Fruit fly (Drosophila melanogaster): ENCODE data around the gene CG32388.

The CG32388 gene

DNA sequence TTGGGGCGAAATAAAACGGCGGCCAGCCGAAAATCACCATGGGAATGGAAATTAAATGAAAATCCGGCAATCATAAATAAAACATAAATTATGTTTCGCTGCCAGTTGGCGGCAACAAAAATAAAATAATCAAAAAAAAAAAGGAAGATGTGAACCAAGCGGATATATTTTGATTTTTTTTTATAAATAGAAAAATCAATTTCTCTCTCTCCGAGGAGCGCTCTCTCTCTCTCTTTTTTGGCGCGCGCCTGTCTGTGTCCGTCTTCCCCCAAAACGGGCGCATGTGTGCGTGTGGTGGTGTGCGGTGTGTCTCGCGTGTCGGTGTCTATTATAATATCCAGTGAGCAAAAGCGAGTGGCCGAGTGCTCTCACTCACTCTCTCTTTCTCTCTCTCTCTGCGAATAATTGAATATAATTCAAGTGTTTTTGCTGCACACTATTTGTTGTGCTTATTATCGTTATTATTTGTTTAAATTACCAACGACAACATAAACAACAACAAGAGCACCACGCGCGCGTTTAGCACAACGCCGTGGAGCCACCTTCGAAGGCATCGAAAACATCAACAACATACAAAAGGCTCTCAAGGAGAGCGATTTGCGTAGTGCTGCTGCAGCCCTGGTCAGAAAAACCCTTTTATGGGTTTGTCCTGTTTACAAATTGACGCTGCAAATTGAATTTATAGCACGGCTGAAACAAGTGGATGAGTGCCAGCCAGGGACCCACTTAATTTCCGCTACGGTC lies 41.0 kb downstream of the CG32388 start:
- TF ChIP-seq Blimp-1 (GFP tag; optimal IDR thresholded peaks at IDR 0.05) = no peak
- TF ChIP-seq spab (GFP tag; optimal IDR thresholded peaks at IDR 0.05) = no peak
- no peak for TF ChIP-seq CG11902 (GFP tag; optimal IDR thresholded peaks at IDR 0.05)
- peak; percentile 55 for TF ChIP-seq CG6276 (GFP tag; optimal IDR thresholded peaks at IDR 0.05)
- TF ChIP-seq CG4318 (GFP tag; optimal IDR thresholded peaks at IDR 0.05) = no peak
- TF ChIP-seq Eip93F (GFP tag; optimal IDR thresholded peaks at IDR 0.05) = no peak
- peak; percentile 14 for TF ChIP-seq Eip78C (GFP tag)
- peak; percentile 35; the same call in 2 of the 3 replicates for TF ChIP-seq eg (GFP tag; IDR thresholded peaks at IDR 0.05)
- TF ChIP-seq CG15336 (GFP tag; IDR thresholded peaks at IDR 0.05) = peak; percentile 61
- TF ChIP-seq Lpt (GFP tag; optimal IDR thresholded peaks at IDR 0.05) = no peak
- no peak for TF ChIP-seq CG6792 (GFP tag; optimal IDR thresholded peaks at IDR 0.05)
- no peak for TF ChIP-seq CG11294 (GFP tag; IDR thresholded peaks at IDR 0.05)
- peak; percentile 20; the same call in 1 of the 3 replicates for TF ChIP-seq CG8119 (GFP tag; IDR thresholded peaks at IDR 0.05)
- TF ChIP-seq Hr38 (GFP tag; optimal IDR thresholded peaks at IDR 0.05) = no peak
- peak; percentile 9 for TF ChIP-seq CG32006 (GFP tag; optimal IDR thresholded peaks at IDR 0.05)
- TF ChIP-seq salr (GFP tag; optimal IDR thresholded peaks at IDR 0.05) = peak in 1 of 2 experiments; percentile 11
- TF ChIP-seq Eip75B (GFP tag; optimal IDR thresholded peaks at IDR 0.05) = no peak

DNA sequence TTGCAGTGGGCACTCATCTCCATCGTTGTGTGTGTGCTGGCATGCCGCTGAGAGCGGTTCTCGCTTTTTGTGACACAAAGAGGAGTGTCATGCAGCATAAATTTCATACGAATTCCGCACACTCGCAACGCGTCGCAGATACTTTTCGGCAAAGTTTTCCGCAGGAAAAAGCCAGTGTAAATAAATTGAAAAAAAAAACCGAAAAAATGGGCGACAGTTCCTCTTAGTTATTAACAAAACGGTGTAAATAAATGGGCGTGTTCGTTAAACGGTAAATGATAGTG lies 41.6 kb downstream of the CG32388 start, which contains the start of gene tow:
tow (plus strand) TSS at position 26 of the 284 bp plus-strand sequence.
- TF ChIP-seq Gug (GFP tag; IDR thresholded peaks at IDR 0.05) = no peak
- TF ChIP-seq CG4318 (GFP tag; optimal IDR thresholded peaks at IDR 0.05) = no peak
- no peak for TF ChIP-seq esn (GFP tag; optimal IDR thresholded peaks at IDR 0.05)
- no peak for TF ChIP-seq lz (GFP tag; optimal IDR thresholded peaks at IDR 0.05)
- TF ChIP-seq fkh (GFP tag; optimal IDR thresholded peaks at IDR 0.05) = no peak
- no peak for TF ChIP-seq CG32006 (GFP tag; optimal IDR thresholded peaks at IDR 0.05)
- no peak for TF ChIP-seq CG3032 (tag; optimal IDR thresholded peaks at IDR 0.05)
- TF ChIP-seq CG9139 (GFP tag; optimal IDR thresholded peaks at IDR 0.05) = no peak
- no peak for TF ChIP-seq Eip75B (GFP tag; optimal IDR thresholded peaks at IDR 0.05)
- TF ChIP-seq CG11294 (GFP tag; IDR thresholded peaks at IDR 0.05) = no peak
- no peak for TF ChIP-seq Met (GFP tag; optimal IDR thresholded peaks at IDR 0.05)
- TF ChIP-seq CG7368 (GFP tag; optimal IDR thresholded peaks at IDR 0.05) = no peak
- TF ChIP-seq svp (GFP tag) = no peak
- TF ChIP-seq fd59A (GFP tag; optimal IDR thresholded peaks at IDR 0.05) = no peak

DNA sequence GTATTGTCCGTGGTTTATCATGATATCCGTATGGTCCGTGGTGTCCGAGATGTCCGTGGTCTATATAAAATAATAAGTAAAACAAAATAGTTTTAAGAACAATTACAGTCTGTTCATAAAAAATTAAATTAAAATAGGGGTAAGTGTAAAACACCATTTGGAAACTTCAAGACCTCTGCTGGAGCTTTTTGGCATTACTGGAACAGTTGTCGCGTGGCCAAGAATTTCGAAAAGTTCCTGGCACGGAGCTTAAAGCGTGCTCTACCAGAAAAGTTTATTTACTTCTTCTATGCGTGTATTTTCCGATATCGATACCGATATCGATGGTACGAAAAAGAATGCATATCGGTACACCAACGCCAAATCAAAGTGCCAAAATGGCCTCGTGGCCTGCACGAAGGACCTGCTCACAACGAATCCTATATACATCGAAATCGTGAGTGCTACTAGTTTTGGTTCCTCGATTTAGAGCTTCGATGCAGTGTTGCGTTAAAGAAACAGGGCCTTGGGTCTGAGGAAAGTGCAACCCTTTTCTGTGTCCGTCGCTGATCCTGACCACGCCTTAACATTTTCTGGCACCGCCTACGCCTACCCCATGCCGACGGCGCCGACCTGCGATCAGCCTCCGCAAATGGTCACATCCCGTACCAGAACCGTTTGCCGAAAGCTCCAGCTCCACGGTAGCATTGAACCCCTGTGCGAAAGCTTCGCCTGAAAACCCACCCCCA lies 42.1 kb downstream of the CG32388 start:
- TF ChIP-seq CG3032 (tag; optimal IDR thresholded peaks at IDR 0.05) (no peak), Eip78C (GFP tag) (peak; percentile 21)

dm6 chr3L:6934799-6935318 lies 49.5 kb downstream of the CG32388 start:
- TF ChIP-seq net (GFP tag; optimal IDR thresholded peaks at IDR 0.05) = no peak
- peak; percentile 63 for TF ChIP-seq CG8119 (GFP tag; IDR thresholded peaks at IDR 0.05)
- no peak for TF ChIP-seq cyc (GFP tag; optimal IDR thresholded peaks at IDR 0.05)
- TF ChIP-seq Eip75B (GFP tag; optimal IDR thresholded peaks at IDR 0.05) = no peak
- 0 out of 2 replicates have a peak, but pooled peaks have one; percentile 13 for TF ChIP-seq Gug (GFP tag; IDR thresholded peaks at IDR 0.05)
- no peak for TF ChIP-seq CG11294 (GFP tag; IDR thresholded peaks at IDR 0.05)
- TF ChIP-seq OdsH (GFP tag; optimal IDR thresholded peaks at IDR 0.05) = no peak
- no peak for TF ChIP-seq CG34406 (GFP tag; optimal IDR thresholded peaks at IDR 0.05)
- no peak for TF ChIP-seq pdm3 (GFP tag; optimal IDR thresholded peaks at IDR 0.05)
- TF ChIP-seq ss (GFP tag; optimal IDR thresholded peaks at IDR 0.05) = peak in 1 of 2 experiments; percentile 39
- TF ChIP-seq CG6163 (GFP tag; IDR thresholded peaks at IDR 0.05) = peak; percentile 65; the same call in 2 of the 3 replicates
- TF ChIP-seq CG6808 (GFP tag; optimal IDR thresholded peaks at IDR 0.05) = peak; percentile 11
- TF ChIP-seq Hr4 (GFP tag; optimal IDR thresholded peaks at IDR 0.05) = no peak
- no peak for TF ChIP-seq CG8319 (GFP tag; optimal IDR thresholded peaks at IDR 0.05)
- peak; percentile 73 for TF ChIP-seq eg (GFP tag; IDR thresholded peaks at IDR 0.05)

Data from whole organism, prepupa.